Worm (Caenorhabditis elegans): ENCODE data around the gene F36A4.5.

The F36A4.5 gene

ce11 chrIV:4284020-4284419 lies 18.7 kb downstream of the F36A4.5 start, which contains the start of gene F15E6.6:
TSS of gene F15E6.6 (minus strand) at chrIV:4284120.
- TF ChIP-seq flt-1 (GFP tag; IDR thresholded peaks at IDR 0.05) (no peak), tbx-37 (GFP tag; conservative IDR thresholded peaks at IDR 0.05) (no peak), ama-1 (optimal IDR thresholded peaks at IDR 0.05) (no peak), ceh-36 (tag; optimal IDR thresholded peaks at IDR 0.05) (no peak), hmg-4 (GFP tag; optimal IDR thresholded peaks at IDR 0.05) (no peak), tbx-11 (GFP tag; IDR thresholded peaks at IDR 0.05) (no peak), ceh-13 (GFP tag; optimal IDR thresholded peaks at IDR 0.05) (no peak), pes-1 (GFP tag; IDR thresholded peaks at IDR 0.05) (no peak), tra-4 (tag; optimal IDR thresholded peaks at IDR 0.05) (no peak), B0310.2 (tag; optimal IDR thresholded peaks at IDR 0.05) (no peak), scrt-1 (GFP tag; IDR thresholded peaks at IDR 0.05) (no peak)

- TF ChIP-seq flt-1 (GFP tag; IDR thresholded peaks at IDR 0.05) (no peak), tbx-37 (GFP tag; conservative IDR thresholded peaks at IDR 0.05) (no peak), F13C5.2 (tag; optimal IDR thresholded peaks at IDR 0.05) (no peak), ets-7 (tag; optimal IDR thresholded peaks at IDR 0.05) (no peak), ceh-13 (GFP tag; optimal IDR thresholded peaks at IDR 0.05) (no peak), tbx-11 (GFP tag; IDR thresholded peaks at IDR 0.05) (no peak)
These were observed 19.7 kb downstream of the F36A4.5 start for ce11 chrIV:4284989-4285388.

ce11 chrIV:4288332-4288731 lies 23.0 kb downstream of the F36A4.5 start, which contains the start of gene srv-4:
TSS of gene srv-4 (minus strand) at chrIV:4288432.
- TF ChIP-seq hmg-4 (GFP tag; optimal IDR thresholded peaks at IDR 0.05) (no peak), ets-7 (tag; optimal IDR thresholded peaks at IDR 0.05) (no peak), tbx-11 (GFP tag; IDR thresholded peaks at IDR 0.05) (no peak), hmbx-1 (tag; optimal IDR thresholded peaks at IDR 0.05) (no peak), flt-1 (GFP tag; IDR thresholded peaks at IDR 0.05) (no peak), ceh-36 (tag; optimal IDR thresholded peaks at IDR 0.05) (no peak), ceh-13 (GFP tag; optimal IDR thresholded peaks at IDR 0.05) (no peak), pes-1 (GFP tag; IDR thresholded peaks at IDR 0.05) (no peak)

- no peak for TF ChIP-seq aly-1 (tag; optimal IDR thresholded peaks at IDR 0.05)
- TF ChIP-seq ama-1 (optimal IDR thresholded peaks at IDR 0.05), result no peak
- TF ChIP-seq tra-4 (tag; optimal IDR thresholded peaks at IDR 0.05), result no peak
- TF ChIP-seq hmg-4 (GFP tag; optimal IDR thresholded peaks at IDR 0.05), result no peak
- no peak for TF ChIP-seq ceh-36 (tag; optimal IDR thresholded peaks at IDR 0.05)
These were observed 23.9 kb downstream of the F36A4.5 start, which contains the start of gene F15E6.5 for ce11 chrIV:4289267-4289666. TSS of gene F15E6.5 (plus strand) at chrIV:4289567.

- TF ChIP-seq sea-1 (GFP tag; conservative IDR thresholded peaks at IDR 0.05), result no peak
- no peak for TF ChIP-seq hnd-1 (tag; optimal IDR thresholded peaks at IDR 0.05)
- TF ChIP-seq ceh-36 (tag; optimal IDR thresholded peaks at IDR 0.05), result no peak
- no peak for TF ChIP-seq ets-7 (tag; optimal IDR thresholded peaks at IDR 0.05)
- no peak for TF ChIP-seq B0310.2 (tag; optimal IDR thresholded peaks at IDR 0.05)
- TF ChIP-seq scrt-1 (GFP tag; IDR thresholded peaks at IDR 0.05), result no peak
- TF ChIP-seq ceh-13 (GFP tag; optimal IDR thresholded peaks at IDR 0.05), result no peak
- TF ChIP-seq ama-1 (optimal IDR thresholded peaks at IDR 0.05), result no peak
- no peak for TF ChIP-seq hmbx-1 (tag; optimal IDR thresholded peaks at IDR 0.05)
- TF ChIP-seq tra-4 (tag; optimal IDR thresholded peaks at IDR 0.05), result no peak
- no peak for TF ChIP-seq flt-1 (GFP tag; IDR thresholded peaks at IDR 0.05)
- TF ChIP-seq pes-1 (GFP tag; IDR thresholded peaks at IDR 0.05), result no peak
These were observed 25.1 kb downstream of the F36A4.5 start, which contains the start of gene dct-7 for ce11 chrIV:4290472-4290871. TSS of gene dct-7 (minus strand) at chrIV:4290572.

ce11 chrIV:4291174-4291573 lies 25.9 kb downstream of the F36A4.5 start, which contains the start of gene F15E6.4:
TSS of gene F15E6.4 (plus strand) at chrIV:4291474.
- TF ChIP-seq scrt-1 (GFP tag; IDR thresholded peaks at IDR 0.05), result no peak
- no peak for TF ChIP-seq tra-4 (tag; optimal IDR thresholded peaks at IDR 0.05)
- TF ChIP-seq hnd-1 (tag; optimal IDR thresholded peaks at IDR 0.05), result no peak
- no peak for TF ChIP-seq sea-1 (GFP tag; conservative IDR thresholded peaks at IDR 0.05)
- no peak for TF ChIP-seq tbx-37 (GFP tag; conservative IDR thresholded peaks at IDR 0.05)
- TF ChIP-seq tbx-11 (GFP tag; IDR thresholded peaks at IDR 0.05), result no peak
- TF ChIP-seq ceh-13 (GFP tag; optimal IDR thresholded peaks at IDR 0.05), result no peak
- TF ChIP-seq F13C5.2 (tag; optimal IDR thresholded peaks at IDR 0.05), result no peak
- TF ChIP-seq B0310.2 (tag; optimal IDR thresholded peaks at IDR 0.05), result no peak
- no peak for TF ChIP-seq aly-1 (tag; optimal IDR thresholded peaks at IDR 0.05)
- TF ChIP-seq hmbx-1 (tag; optimal IDR thresholded peaks at IDR 0.05), result no peak
- TF ChIP-seq ets-7 (tag; optimal IDR thresholded peaks at IDR 0.05), result no peak
- no peak for TF ChIP-seq flt-1 (GFP tag; IDR thresholded peaks at IDR 0.05)
- no peak for TF ChIP-seq ama-1 (optimal IDR thresholded peaks at IDR 0.05)
- no peak for TF ChIP-seq pes-1 (GFP tag; IDR thresholded peaks at IDR 0.05)
- no peak for TF ChIP-seq hmg-4 (GFP tag; optimal IDR thresholded peaks at IDR 0.05)
- no peak for TF ChIP-seq ceh-36 (tag; optimal IDR thresholded peaks at IDR 0.05)

ce11 chrIV:4292569-4292968 lies 27.2 kb downstream of the F36A4.5 start, which contains the start of gene F15E6.10:
TSS of gene F15E6.10 (plus strand) at chrIV:4292869.
- no peak for TF ChIP-seq tra-4 (tag; optimal IDR thresholded peaks at IDR 0.05)

ce11 chrIV:4294552-4294951 lies 29.2 kb downstream of the F36A4.5 start, which contains the start of gene F15E6.3:
TSS of gene F15E6.3 (plus strand) at chrIV:4294895.
- no peak for TF ChIP-seq hmbx-1 (tag; optimal IDR thresholded peaks at IDR 0.05)
- no peak for TF ChIP-seq tbx-11 (GFP tag; IDR thresholded peaks at IDR 0.05)
- TF ChIP-seq ama-1 (optimal IDR thresholded peaks at IDR 0.05), result no peak
- no peak for TF ChIP-seq flt-1 (GFP tag; IDR thresholded peaks at IDR 0.05)

- TF ChIP-seq tra-4 (tag; optimal IDR thresholded peaks at IDR 0.05) (no peak), scrt-1 (GFP tag; IDR thresholded peaks at IDR 0.05) (no peak), pes-1 (GFP tag; IDR thresholded peaks at IDR 0.05) (no peak), ets-7 (tag; optimal IDR thresholded peaks at IDR 0.05) (no peak), ceh-36 (tag; optimal IDR thresholded peaks at IDR 0.05) (no peak), tbx-11 (GFP tag; IDR thresholded peaks at IDR 0.05) (no peak), hmbx-1 (tag; optimal IDR thresholded peaks at IDR 0.05) (no peak), aly-1 (tag; optimal IDR thresholded peaks at IDR 0.05) (no peak), F13C5.2 (tag; optimal IDR thresholded peaks at IDR 0.05) (no peak), tbx-37 (GFP tag; conservative IDR thresholded peaks at IDR 0.05) (no peak), B0310.2 (tag; optimal IDR thresholded peaks at IDR 0.05) (no peak), flt-1 (GFP tag; IDR thresholded peaks at IDR 0.05) (no peak), ceh-13 (GFP tag; optimal IDR thresholded peaks at IDR 0.05) (no peak), hmg-4 (GFP tag; optimal IDR thresholded peaks at IDR 0.05) (no peak), ama-1 (optimal IDR thresholded peaks at IDR 0.05) (no peak), sea-1 (GFP tag; conservative IDR thresholded peaks at IDR 0.05) (no peak), hnd-1 (tag; optimal IDR thresholded peaks at IDR 0.05) (no peak)
These were observed 33.7 kb downstream of the F36A4.5 start, which contains the start of gene F15E6.9 for ce11 chrIV:4298983-4299382. TSS of gene F15E6.9 (minus strand) at chrIV:4299083.

Data from whole organism, early embryonic.